Fruit fly (Drosophila melanogaster) whole organism, embryonic: ENCODE results near the gene osi.

Experiments used
- Ada2b ChIP-seq: fragments of 200-800 bp; sonication (Bioruptor generic); IDR thresholded peaks from 2 replicates; pipeline ENCODE4 v1.3.6; 2022; ENCODE audit warnings: missing biosample characterization, missing genetic modification characterization
- Asciz ChIP-seq: fragments of 200-800 bp; sonication (Bioruptor generic); optimal IDR thresholded peaks from 2 replicates; lab custom pipeline; 2017; ENCODE audit warnings: missing biosample characterization, mild to moderate bottlenecking, missing genetic modification characterization, missing genetic modification reagents
- BtbVII ChIP-seq: fragments of 200-800 bp; sonication (Bioruptor generic); optimal IDR thresholded peaks from 3 replicates; lab custom pipeline; 2017; ENCODE audit warnings: missing biosample characterization, mild to moderate bottlenecking, missing genetic modification characterization
- CG12155 ChIP-seq: fragments of 200-800 bp; sonication (Bioruptor generic); optimal IDR thresholded peaks from 3 replicates; lab custom pipeline; 2016; ENCODE audit warnings: missing biosample characterization, missing genetic modification characterization
- CG12769 ChIP-seq: fragments of 200-800 bp; sonication (Bioruptor generic); optimal IDR thresholded peaks from 2 replicates; lab custom pipeline; 2019; ENCODE audit warnings: missing biosample characterization, mild to moderate bottlenecking, missing genetic modification characterization, moderate library complexity
- CG13287 ChIP-seq: fragments of 200-800 bp; sonication (Bioruptor generic); IDR thresholded peaks from 2 replicates; pipeline ENCODE4 v1.3.6; 2022; ENCODE audit warnings: missing biosample characterization, missing genetic modification characterization; ENCODE audit not compliant: partially characterized antibody
- CG13624 ChIP-seq: fragments of 200-800 bp; sonication (Bioruptor generic); optimal IDR thresholded peaks from 2 replicates; lab custom pipeline; 2016; ENCODE audit warnings: missing biosample characterization, missing genetic modification characterization
- CG2199 ChIP-seq: fragments of 200-800 bp; sonication (Bioruptor generic); IDR thresholded peaks from 3 replicates; pipeline ENCODE4 v1.3.6; 2022; ENCODE audit warnings: missing biosample characterization, missing genetic modification characterization
- CG2678 ChIP-seq: fragments of 200-800 bp; sonication (Bioruptor generic); optimal IDR thresholded peaks from 3 replicates; lab custom pipeline; 2019; ENCODE audit warnings: missing biosample characterization, mild to moderate bottlenecking, missing genetic modification characterization, moderate library complexity
- CG32767 ChIP-seq: fragments of 200-800 bp; sonication (Bioruptor generic); IDR thresholded peaks from 2 replicates; pipeline ENCODE4 v1.3.6; 2022; ENCODE audit warnings: missing biosample characterization, missing genetic modification characterization
- CG34376 ChIP-seq: fragments of 200-800 bp; sonication (Bioruptor generic); optimal IDR thresholded peaks from 2 replicates; lab custom pipeline; 2018; ENCODE audit warnings: missing biosample characterization, mild to moderate bottlenecking, missing genetic modification characterization
- CG42726 ChIP-seq: fragments of 200-800 bp; sonication (Bioruptor generic); IDR thresholded peaks from 2 replicates; pipeline ENCODE4 v1.3.6; 2022; ENCODE audit warnings: missing biosample characterization, missing genetic modification characterization; ENCODE audit not compliant: partially characterized antibody
- CG6791 ChIP-seq: fragments of 200-800 bp; sonication (Bioruptor generic); IDR thresholded peaks from 3 replicates; pipeline ENCODE4 v1.3.6; 2022; ENCODE audit warnings: missing biosample characterization, missing genetic modification characterization; ENCODE audit not compliant: partially characterized antibody
- CG9876 ChIP-seq: fragments of 200-800 bp; sonication (Bioruptor generic); optimal IDR thresholded peaks from 2 replicates; lab custom pipeline; 2016; ENCODE audit warnings: missing biosample characterization, missing genetic modification characterization
- CoRest ChIP-seq: fragments of 200-800 bp; sonication (Bioruptor generic); optimal IDR thresholded peaks from 3 replicates; lab custom pipeline; 2018; ENCODE audit warnings: missing biosample characterization, mild to moderate bottlenecking, missing genetic modification characterization, moderate library complexity
- Deaf1 ChIP-seq: fragments of 200-800 bp; optimal IDR thresholded peaks from 3 replicates; lab custom pipeline; 2019; ENCODE audit warnings: missing biosample characterization, mild to moderate bottlenecking, missing genetic modification characterization, moderate library complexity
- Elba2 ChIP-seq: fragments of 200-800 bp; sonication (Bioruptor generic); optimal IDR thresholded peaks from 3 replicates; lab custom pipeline; 2016; ENCODE audit warnings: missing biosample characterization, missing genetic modification characterization
- Ets65A ChIP-seq: fragments of 200-800 bp; sonication (Bioruptor generic); peaks from one replicate; lab custom pipeline; 2016; ENCODE audit warnings: missing biosample characterization, missing genetic modification characterization
- GATAe ChIP-seq: fragments of 200-800 bp; sonication (Bioruptor generic); conservative IDR thresholded peaks from 2 replicates; pipeline ENCODE4 v1.3.6; 2022; ENCODE audit warnings: missing biosample characterization, missing genetic modification characterization
- Hr78 ChIP-seq, 2 experiments: fragments of 200-800 bp in 1 of 2; fragments of >200 bp in 1 of 2; sonication (Bioruptor generic) in 1 of 2; optimal IDR thresholded peaks; 2 replicates each; lab custom pipeline; 2017 to 2019; ENCODE audit warnings: missing biosample characterization in 2 of 2, missing genetic modification characterization in 2 of 2, mild to moderate bottlenecking in 1 of 2, moderate library complexity in 1 of 2
- Lhr ChIP-seq: fragments of 200-800 bp; sonication (Bioruptor generic); optimal IDR thresholded peaks from 3 replicates; lab custom pipeline; 2017; ENCODE audit warnings: mild to moderate bottlenecking, missing biosample characterization, missing genetic modification reagents, missing genetic modification characterization
- MESR4 ChIP-seq: fragments of 200-800 bp; sonication (Bioruptor generic); optimal IDR thresholded peaks from 2 replicates; lab custom pipeline; 2018; ENCODE audit warnings: missing biosample characterization, mild to moderate bottlenecking, missing genetic modification characterization, moderate library complexity
- Med ChIP-seq: fragments of 200-800 bp; sonication (Bioruptor generic); peaks from one replicate; lab custom pipeline; 2016; ENCODE audit warnings: missing biosample characterization, missing genetic modification characterization, mild to moderate bottlenecking, inconsistent platforms, moderate library complexity
- NC2β ChIP-seq: fragments of 200-800 bp; sonication (Bioruptor generic); optimal IDR thresholded peaks from 2 replicates; lab custom pipeline; 2016; ENCODE audit warnings: missing biosample characterization, missing genetic modification characterization
- NFAT ChIP-seq: fragments of 200-800 bp; sonication (Bioruptor generic); IDR thresholded peaks from 2 replicates; pipeline ENCODE4 v1.3.6; 2022; ENCODE audit warnings: missing biosample characterization, missing genetic modification characterization
- Neu2 ChIP-seq: fragments of 200-800 bp; sonication (Bioruptor generic); optimal IDR thresholded peaks from 3 replicates; lab custom pipeline; 2016; ENCODE audit warnings: missing biosample characterization, missing genetic modification characterization, borderline replicate concordance
- Oaz ChIP-seq: fragments of 200-800 bp; sonication (Bioruptor generic); IDR thresholded peaks from 2 replicates; pipeline ENCODE4 v1.3.6; 2022; ENCODE audit warnings: missing biosample characterization, missing genetic modification characterization
- Oli ChIP-seq: fragments of 200-800 bp; sonication (Bioruptor generic); optimal IDR thresholded peaks from 2 replicates; lab custom pipeline; 2018; ENCODE audit warnings: missing biosample characterization, mild to moderate bottlenecking, missing genetic modification characterization, moderate library complexity
- Pdp1 ChIP-seq, 2 experiments: fragments of 200-800 bp; sonication (Bioruptor generic); optimal IDR thresholded peaks; 3 replicates each; lab custom pipeline; 2016; ENCODE audit warnings: missing biosample characterization in 2 of 2, missing genetic modification characterization in 2 of 2, mild to moderate bottlenecking in 1 of 2, moderate library complexity in 1 of 2
- Spps ChIP-seq: fragments of 200-800 bp; sonication (Bioruptor generic); optimal IDR thresholded peaks from 2 replicates; lab custom pipeline; 2018; ENCODE audit warnings: missing biosample characterization, mild to moderate bottlenecking, missing genetic modification characterization
- TFAM ChIP-seq: fragments of 200-800 bp; sonication (Bioruptor generic); optimal IDR thresholded peaks from 2 replicates; lab custom pipeline; 2017; ENCODE audit warnings: missing biosample characterization, missing genetic modification characterization, inconsistent platforms
- abd-A ChIP-seq: fragments of 200-800 bp; sonication (Bioruptor generic); optimal IDR thresholded peaks from 3 replicates; lab custom pipeline; 2019; ENCODE audit warnings: missing biosample characterization, mild to moderate bottlenecking, missing genetic modification characterization, moderate library complexity
- cwo ChIP-seq: fragments of 200-800 bp; sonication (Bioruptor generic); optimal IDR thresholded peaks from 3 replicates; lab custom pipeline; 2017; ENCODE audit warnings: missing biosample characterization, missing genetic modification characterization, mild to moderate bottlenecking, moderate library complexity, missing genetic modification reagents
- exex ChIP-seq: fragments of 200-800 bp; sonication (Bioruptor generic); optimal IDR thresholded peaks from 4 replicates; lab custom pipeline; 2018; ENCODE audit warnings: missing biosample characterization, mild to moderate bottlenecking, missing genetic modification characterization, moderate library complexity
- gcm ChIP-seq: fragments of 200-800 bp; sonication (Bioruptor generic); optimal IDR thresholded peaks from 2 replicates; lab custom pipeline; 2019; ENCODE audit warnings: missing biosample characterization, mild to moderate bottlenecking, missing genetic modification characterization, moderate library complexity
- hb ChIP-seq: fragments of 200-800 bp; sonication (Bioruptor generic); IDR thresholded peaks from 3 replicates; pipeline ENCODE4 v1.3.6; 2022; ENCODE audit warnings: missing biosample characterization, missing genetic modification characterization; ENCODE audit not compliant: partially characterized antibody
- klu ChIP-seq: fragments of 200-800 bp; sonication (Bioruptor generic); IDR thresholded peaks from 2 replicates; pipeline ENCODE4 v1.3.6; 2022; ENCODE audit warnings: missing biosample characterization, missing genetic modification characterization
- lab ChIP-seq: fragments of 200-800 bp; sonication (Bioruptor generic); optimal IDR thresholded peaks from 3 replicates; lab custom pipeline; 2017; ENCODE audit warnings: missing biosample characterization, missing genetic modification characterization, mild to moderate bottlenecking, moderate library complexity, missing genetic modification reagents
- sd ChIP-seq: fragments of 200-800 bp; sonication (Bioruptor generic); optimal IDR thresholded peaks from 3 replicates; lab custom pipeline; 2018; ENCODE audit warnings: missing biosample characterization, mild to moderate bottlenecking, missing genetic modification characterization, moderate library complexity
- sens ChIP-seq: fragments of 200-800 bp; sonication (Bioruptor generic); peaks from one replicate; lab custom pipeline; 2016; ENCODE audit warnings: missing biosample characterization, missing genetic modification characterization
- sima ChIP-seq: fragments of 200-800 bp; sonication (Bioruptor generic); optimal IDR thresholded peaks from 2 replicates; lab custom pipeline; 2016; ENCODE audit warnings: missing biosample characterization, missing genetic modification characterization
- so ChIP-seq: fragments of 200-800 bp; sonication (Bioruptor generic); IDR thresholded peaks from 3 replicates; pipeline ENCODE4 v1.3.6; 2022; ENCODE audit warnings: missing biosample characterization, missing genetic modification characterization
- sob ChIP-seq: fragments of 200-800 bp; sonication (Bioruptor generic); IDR thresholded peaks from 2 replicates; pipeline ENCODE4 v1.3.6; 2022; ENCODE audit warnings: missing biosample characterization, missing genetic modification characterization
- sqz ChIP-seq: fragments of 200-800 bp; sonication (Bioruptor generic); optimal IDR thresholded peaks from 3 replicates; lab custom pipeline; 2018; ENCODE audit warnings: missing biosample characterization, mild to moderate bottlenecking, missing genetic modification characterization
- sug ChIP-seq: fragments of 200-800 bp; optimal IDR thresholded peaks from 2 replicates; lab custom pipeline; 2019; ENCODE audit warnings: missing biosample characterization, mild to moderate bottlenecking, missing genetic modification characterization, moderate library complexity
- trh ChIP-seq: fragments of 200-800 bp; sonication (Bioruptor generic); optimal IDR thresholded peaks from 2 replicates; lab custom pipeline; 2016; ENCODE audit warnings: missing biosample characterization, missing genetic modification characterization
- twi ChIP-seq: fragments of 200-800 bp; optimal IDR thresholded peaks from 2 replicates; lab custom pipeline; 2019; ENCODE audit warnings: missing biosample characterization, mild to moderate bottlenecking, missing genetic modification characterization, moderate library complexity
- tx ChIP-seq: fragments of 200-800 bp; sonication (Bioruptor generic); optimal IDR thresholded peaks from 2 replicates; lab custom pipeline; 2016; ENCODE audit warnings: missing biosample characterization, missing genetic modification characterization
- z ChIP-seq: fragments of 200-800 bp; sonication (Bioruptor generic); IDR thresholded peaks from 3 replicates; pipeline ENCODE4 v1.3.6; 2022; ENCODE audit warnings: missing biosample characterization, missing genetic modification characterization
- zfh2 ChIP-seq: fragments of 200-800 bp; sonication (Bioruptor generic); optimal IDR thresholded peaks from 2 replicates; lab custom pipeline; 2016; ENCODE audit warnings: missing biosample characterization, missing genetic modification characterization

The osi gene

DNA sequence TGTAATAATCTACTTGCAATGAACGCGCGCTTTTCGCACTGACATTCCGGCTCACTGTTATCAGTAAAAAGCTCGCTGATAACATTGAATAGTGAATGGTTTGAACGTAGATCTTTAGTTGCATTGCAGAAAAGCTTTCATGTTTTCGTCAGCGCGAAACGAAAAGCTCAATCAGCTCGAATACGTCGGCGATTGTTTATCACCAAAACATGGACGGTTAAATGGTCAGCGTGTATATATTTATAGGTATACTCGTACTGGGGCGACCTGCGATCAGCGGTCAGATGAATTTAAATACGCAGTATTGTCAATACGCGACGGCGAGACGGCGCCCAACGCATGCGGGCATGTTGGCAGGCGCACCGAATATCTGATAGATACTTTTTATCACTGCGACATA lies 1.3 kb downstream of the osi start (continued):
- TF ChIP-seq so (GFP tag; lab: Robert Waterston, UW) (0 out of 3 replicates have a peak, but pooled peaks have one; percentile 6), sqz (no peak), CG2678 (tag; lab: Kevin White, UChicago) (no peak), BtbVII (GFP tag; lab: Kevin White, UChicago) (peak; percentile 16), z (GFP tag; lab: Robert Waterston, UW) (no peak), CG42726 (GFP tag; lab: Robert Waterston, UW) (no peak), Med (GFP tag; lab: Kevin White, UChicago) (peak; percentile 65), gcm (no peak), Elba2 (GFP tag; lab: Kevin White, UChicago) (no peak), trh (GFP tag; lab: Kevin White, UChicago) (no peak), abd-A (tag; lab: Kevin White, UChicago) (peak; percentile 21), exex (tag; lab: Kevin White, UChicago) (peak; percentile 33), Hr78 (GFP tag; optimal IDR thresholded peaks at IDR 0.05; lab: Kevin White, UChicago) (peak in 1 of 2 experiments; percentile 45), GATAe (GFP tag; lab: Robert Waterston, UW) (no peak), sens (GFP tag; lab: Kevin White, UChicago) (no peak), hb (GFP tag; lab: Robert Waterston, UW) (no peak), TFAM (no peak), Ada2b (GFP tag; lab: Robert Waterston, UW) (no peak), NC2β (GFP tag; lab: Kevin White, UChicago) (no peak), MESR4 (GFP tag; lab: Kevin White, UChicago) (no peak), lab (GFP tag; lab: Kevin White, UChicago) (peak; percentile 15), Neu2 (GFP tag; lab: Kevin White, UChicago) (no peak), CG13624 (peak; percentile 55), Pdp1 (GFP tag; optimal IDR thresholded peaks at IDR 0.05; lab: Kevin White, UChicago) (peak in 1 of 2 experiments; percentile 0), klu (no peak), CG2199 (peak; percentile 92; the same call in 2 of the 3 replicates), twi (tag; lab: Kevin White, UChicago) (no peak), CG32767 (GFP tag; lab: Robert Waterston, UW) (peak; percentile 50; the same call in 1 of the 2 replicates), sug (peak; percentile 44), cwo (GFP tag; lab: Kevin White, UChicago) (no peak), Asciz (no peak), Lhr (GFP tag; lab: Kevin White, UChicago) (no peak), Spps (tag; lab: Kevin White, UChicago) (no peak), tx (GFP tag; lab: Kevin White, UChicago) (no peak), sob (GFP tag; lab: Robert Waterston, UW) (no peak), Deaf1 (tag; lab: Kevin White, UChicago) (peak; percentile 22), CoRest (tag; lab: Kevin White, UChicago) (no peak), sd (tag; lab: Kevin White, UChicago) (peak; percentile 89), CG13287 (GFP tag; lab: Robert Waterston, UW) (peak; percentile 34; the same call in 1 of the 2 replicates), CG12769 (tag; lab: Kevin White, UChicago) (peak; percentile 69), Ets65A (GFP tag; lab: Kevin White, UChicago) (no peak), CG12155 (no peak), Oaz (GFP tag; lab: Robert Waterston, UW) (no peak), NFAT (no peak), CG9876 (no peak), CG6791 (GFP tag; lab: Robert Waterston, UW) (no peak), zfh2 (GFP tag; lab: Kevin White, UChicago) (no peak), sima (GFP tag; lab: Kevin White, UChicago) (no peak), Oli (tag; lab: Kevin White, UChicago) (no peak), CG34376 (GFP tag; lab: Kevin White, UChicago) (peak; percentile 1)
